Worm (Caenorhabditis elegans) whole organism, young adult: ENCODE results near the gene srw-1.

Experiments
- B0336.3 ChIP-seq: fragments of 200-800 bp; sonication (Bioruptor generic); IDR thresholded peaks from 2 replicates; pipeline ENCODE4 v1.3.6; 2022; ENCODE audit warnings: missing genetic modification characterization, missing compliant biosample characterization
- Y67H2A.10 ChIP-seq: fragments of 200-800 bp; sonication (Bioruptor generic); conservative IDR thresholded peaks from 2 replicates; pipeline ENCODE4 v1.3.6; 2022; ENCODE audit warnings: missing genetic modification reagents, missing genetic modification characterization, missing compliant biosample characterization
- bed-1 ChIP-seq: fragments of 200-800 bp; sonication (Bioruptor generic); IDR thresholded peaks from 2 replicates; pipeline ENCODE4 v1.3.6; 2022; ENCODE audit warnings: missing genetic modification reagents, missing genetic modification characterization, missing compliant biosample characterization
- cebp-1 ChIP-seq, 2 experiments: fragments of 200-800 bp in 1 of 2; sonication (Bioruptor generic) in 1 of 2; sonication (generic microtip) in 1 of 2; IDR thresholded peaks in 1 of 2; optimal IDR thresholded peaks in 1 of 2; 2 replicates each; pipeline versions ENCODE4 v1.3.6 to Lab custom; 2017 to 2022; ENCODE audit warnings: missing compliant biosample characterization in 2 of 2, missing genetic modification characterization in 2 of 2, mild to moderate bottlenecking in 1 of 2, missing genetic modification reagents in 1 of 2, moderate library complexity in 1 of 2
- lag-1 ChIP-seq: fragments of 200-800 bp; sonication (Bioruptor generic); IDR thresholded peaks from 2 replicates; pipeline ENCODE4 v1.3.6; 2022; ENCODE audit warnings: missing genetic modification reagents, missing genetic modification characterization, missing compliant biosample characterization
- mes-4 ChIP-seq: sonication (generic microtip); optimal IDR thresholded peaks from 2 replicates; lab custom pipeline; 2016; ENCODE audit warnings: missing genotype, missing genetic modification characterization, missing compliant biosample characterization
- pha-4 ChIP-seq: fragments of 150-350 bp; sonication (generic microtip); optimal IDR thresholded peaks from 2 replicates; lab custom pipeline; 2014; ENCODE audit warnings: missing biosample characterization, missing genetic modification reagents, missing genetic modification characterization

DNA sequence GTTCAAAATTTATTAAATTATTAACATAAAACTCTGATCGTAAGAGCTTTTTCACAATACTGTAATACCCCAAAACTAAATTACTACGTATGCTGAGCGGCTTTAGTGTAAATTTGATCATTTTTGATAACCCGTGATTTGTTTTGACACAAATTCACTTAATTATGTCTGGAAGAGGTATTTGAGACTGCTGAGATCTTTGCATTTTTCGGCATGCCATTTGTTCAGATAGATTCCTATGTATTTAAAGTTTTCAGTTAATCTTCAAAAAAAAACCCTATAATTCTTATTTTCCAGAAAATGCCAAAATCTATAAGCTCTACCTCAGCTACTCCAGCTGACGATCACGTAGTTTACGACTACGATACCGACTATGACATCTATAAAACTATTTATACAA lies 32.2 kb downstream of the srw-1 start, which contains the start of gene srw-15:
- TF ChIP-seq mes-4 (tag; lab: Kevin White, UChicago) = no peak
- TF ChIP-seq B0336.3 (GFP tag; lab: Robert Waterston, UW) = no peak
- no peak for TF ChIP-seq bed-1 (GFP tag; lab: Robert Waterston, UW)
- TF ChIP-seq pha-4 (tag; lab: Kevin White, UChicago) = no peak
- TF ChIP-seq lag-1 (GFP tag; lab: Robert Waterston, UW) = no peak
- TF ChIP-seq cebp-1 (GFP tag; IDR thresholded peaks at IDR 0.05; lab: Robert Waterston, UW) = no peak
- TF ChIP-seq cebp-1 (tag; optimal IDR thresholded peaks at IDR 0.05; lab: Kevin White, UChicago) = no peak
- no peak for TF ChIP-seq Y67H2A.10 (GFP tag; lab: Robert Waterston, UW)
